Worm (Caenorhabditis elegans): ENCODE measurements around the gene srz-44.
"Not testable (repeated sequence)": the region's sequence is repeated elsewhere in the genome, so short reads cannot be mapped to it uniquely, and the experiment has no call there.

srz-44 gene

ce11 chrV:15664053-15664661 lies 25.4 kb upstream of the srz-44 start:
- no peak for TF ChIP-seq ztf-29 (GFP tag; IDR thresholded peaks at IDR 0.05)
- TF ChIP-seq ztf-23 (GFP tag; IDR thresholded peaks at IDR 0.05), result no peak
- no peak for TF ChIP-seq klf-2 (GFP tag; conservative IDR thresholded peaks at IDR 0.05)
- no peak for TF ChIP-seq med-1 (GFP tag; optimal IDR thresholded peaks at IDR 0.05; ENCODE audit: insufficient read depth)
- TF ChIP-seq T22C8.4 (GFP tag; IDR thresholded peaks at IDR 0.05), result no peak
- TF ChIP-seq tab-1 (GFP tag; IDR thresholded peaks at IDR 0.05), result no peak
- TF ChIP-seq cog-1 (tag; optimal IDR thresholded peaks at IDR 0.05), result no peak
- TF ChIP-seq ref-1 (GFP tag; conservative IDR thresholded peaks at IDR 0.05), result no peak
- TF ChIP-seq flt-1 (GFP tag; IDR thresholded peaks at IDR 0.05), result no peak

ce11 chrV:15661580-15661979 lies 22.8 kb upstream of the srz-44 start:
- no peak for TF ChIP-seq ref-1 (GFP tag; conservative IDR thresholded peaks at IDR 0.05)
- TF ChIP-seq flt-1 (GFP tag; IDR thresholded peaks at IDR 0.05), result no peak
- no peak for TF ChIP-seq ztf-29 (GFP tag; IDR thresholded peaks at IDR 0.05)
- TF ChIP-seq ztf-23 (GFP tag; IDR thresholded peaks at IDR 0.05), result no peak
- no peak for TF ChIP-seq tab-1 (GFP tag; IDR thresholded peaks at IDR 0.05)
- TF ChIP-seq cog-1 (tag; optimal IDR thresholded peaks at IDR 0.05), result no peak
- TF ChIP-seq klf-2 (GFP tag; conservative IDR thresholded peaks at IDR 0.05), result no peak
- no peak for TF ChIP-seq med-1 (GFP tag; optimal IDR thresholded peaks at IDR 0.05; ENCODE audit: insufficient read depth)
- TF ChIP-seq T22C8.4 (GFP tag; IDR thresholded peaks at IDR 0.05), result no peak

- no peak for TF ChIP-seq klf-2 (GFP tag; conservative IDR thresholded peaks at IDR 0.05)
- TF ChIP-seq tab-1 (GFP tag; IDR thresholded peaks at IDR 0.05), result no peak
- no peak for TF ChIP-seq ztf-29 (GFP tag; IDR thresholded peaks at IDR 0.05)
- no peak for TF ChIP-seq cog-1 (tag; optimal IDR thresholded peaks at IDR 0.05)
- no peak for TF ChIP-seq med-1 (GFP tag; optimal IDR thresholded peaks at IDR 0.05; ENCODE audit: insufficient read depth)
- no peak for TF ChIP-seq ztf-23 (GFP tag; IDR thresholded peaks at IDR 0.05)
- TF ChIP-seq flt-1 (GFP tag; IDR thresholded peaks at IDR 0.05), result no peak
- TF ChIP-seq T22C8.4 (GFP tag; IDR thresholded peaks at IDR 0.05), result no peak
- no peak for TF ChIP-seq ref-1 (GFP tag; conservative IDR thresholded peaks at IDR 0.05)
These were observed 22.2 kb upstream of the srz-44 start for ce11 chrV:15661003-15661402.

ce11 chrV:15658262-15659060 lies 19.7 kb upstream of the srz-44 start:
- TF ChIP-seq cog-1 (tag; optimal IDR thresholded peaks at IDR 0.05) (no peak), med-1 (GFP tag; optimal IDR thresholded peaks at IDR 0.05; ENCODE audit: insufficient read depth) (no peak), tab-1 (GFP tag; IDR thresholded peaks at IDR 0.05) (no peak), flt-1 (GFP tag; IDR thresholded peaks at IDR 0.05) (no peak), ztf-23 (GFP tag; IDR thresholded peaks at IDR 0.05) (no peak), ztf-29 (GFP tag; IDR thresholded peaks at IDR 0.05) (no peak), ref-1 (GFP tag; conservative IDR thresholded peaks at IDR 0.05) (no peak), klf-2 (GFP tag; conservative IDR thresholded peaks at IDR 0.05) (no peak), T22C8.4 (GFP tag; IDR thresholded peaks at IDR 0.05) (no peak)

- TF ChIP-seq flt-1 (GFP tag; IDR thresholded peaks at IDR 0.05) (no peak), med-1 (GFP tag; optimal IDR thresholded peaks at IDR 0.05; ENCODE audit: insufficient read depth) (no peak), cog-1 (tag; optimal IDR thresholded peaks at IDR 0.05) (no peak), klf-2 (GFP tag; conservative IDR thresholded peaks at IDR 0.05) (no peak), ztf-29 (GFP tag; IDR thresholded peaks at IDR 0.05) (no peak), ref-1 (GFP tag; conservative IDR thresholded peaks at IDR 0.05) (no peak), T22C8.4 (GFP tag; IDR thresholded peaks at IDR 0.05) (no peak)
These were observed 15.4 kb upstream of the srz-44 start, which contains the start of gene F53E4.2 for ce11 chrV:15654124-15654523. Gene F53E4.2 (plus strand): TSS chrV:15654424.

ce11 chrV:15652147-15652546 lies 13.4 kb upstream of the srz-44 start:
- TF ChIP-seq ref-1 (GFP tag; conservative IDR thresholded peaks at IDR 0.05), result no peak
- no peak for TF ChIP-seq ztf-23 (GFP tag; IDR thresholded peaks at IDR 0.05)
- no peak for TF ChIP-seq tab-1 (GFP tag; IDR thresholded peaks at IDR 0.05)
- TF ChIP-seq ztf-29 (GFP tag; IDR thresholded peaks at IDR 0.05), result no peak
- TF ChIP-seq med-1 (GFP tag; optimal IDR thresholded peaks at IDR 0.05; ENCODE audit: insufficient read depth), result no peak
- no peak for TF ChIP-seq flt-1 (GFP tag; IDR thresholded peaks at IDR 0.05)
- TF ChIP-seq klf-2 (GFP tag; conservative IDR thresholded peaks at IDR 0.05), result no peak
- no peak for TF ChIP-seq cog-1 (tag; optimal IDR thresholded peaks at IDR 0.05)
- TF ChIP-seq T22C8.4 (GFP tag; IDR thresholded peaks at IDR 0.05), result no peak

- TF ChIP-seq klf-2 (GFP tag; conservative IDR thresholded peaks at IDR 0.05), result no peak
- TF ChIP-seq flt-1 (GFP tag; IDR thresholded peaks at IDR 0.05), result no peak
- TF ChIP-seq T22C8.4 (GFP tag; IDR thresholded peaks at IDR 0.05), result no peak
- no peak for TF ChIP-seq tab-1 (GFP tag; IDR thresholded peaks at IDR 0.05)
- TF ChIP-seq ztf-29 (GFP tag; IDR thresholded peaks at IDR 0.05), result no peak
- TF ChIP-seq med-1 (GFP tag; optimal IDR thresholded peaks at IDR 0.05; ENCODE audit: insufficient read depth), result no peak
- TF ChIP-seq cog-1 (tag; optimal IDR thresholded peaks at IDR 0.05), result no peak
- no peak for TF ChIP-seq ref-1 (GFP tag; conservative IDR thresholded peaks at IDR 0.05)
- no peak for TF ChIP-seq ztf-23 (GFP tag; IDR thresholded peaks at IDR 0.05)
These were observed 11.4 kb upstream of the srz-44 start, which contains the start of gene sru-42 for ce11 chrV:15650167-15650566. Gene sru-42 (plus strand): TSS chrV:15650467.

- not testable (repeated sequence) for TF ChIP-seq tab-1, ztf-23, T22C8.4 (GFP tag; IDR thresholded peaks at IDR 0.05)
These were observed 8.9 kb upstream of the srz-44 start, which contains the start of the genes C55A1.7 and C55A1.6 for ce11 chrV:15647536-15648085. Gene C55A1.7 (minus strand): TSS chrV:15647636. Gene C55A1.6 (plus strand): TSS chrV:15648035.

- TF ChIP-seq ztf-23 (GFP tag; IDR thresholded peaks at IDR 0.05), result no peak
- TF ChIP-seq T22C8.4 (GFP tag; IDR thresholded peaks at IDR 0.05), result no peak
- TF ChIP-seq med-1 (GFP tag; optimal IDR thresholded peaks at IDR 0.05; ENCODE audit: insufficient read depth), result no peak
- no peak for TF ChIP-seq klf-2 (GFP tag; conservative IDR thresholded peaks at IDR 0.05)
- TF ChIP-seq cog-1 (tag; optimal IDR thresholded peaks at IDR 0.05), result no peak
- TF ChIP-seq flt-1 (GFP tag; IDR thresholded peaks at IDR 0.05), result no peak
- TF ChIP-seq ref-1 (GFP tag; conservative IDR thresholded peaks at IDR 0.05), result no peak
- TF ChIP-seq tab-1 (GFP tag; IDR thresholded peaks at IDR 0.05), result no peak
- TF ChIP-seq ztf-29 (GFP tag; IDR thresholded peaks at IDR 0.05), result no peak
These were observed 5.8 kb upstream of the srz-44 start, which contains the start of gene str-23 for ce11 chrV:15644575-15644974. Gene str-23 (plus strand): TSS chrV:15644875.
